5 worm cellular contexts compared by ENCODE assay signal in genomic region chrX:5815343-5815742, ce11.
TF ChIP-seq lines count a peak whose summit lies in the region.

No protein-coding gene starts in this region.

TF ChIP-seq in whole organism, L1 larva, 84 proteins besides CTCF, POLR2A, EP300 and RAD21:
- no peak for TF ChIP-seq nhr-85 (tag; lab: Kevin White, UChicago)
- TF ChIP-seq nhr-71 (tag; optimal IDR thresholded peaks at IDR 0.05; lab: Kevin White, UChicago), result peak; percentile 49
- peak; percentile 31 for TF ChIP-seq lin-14 (GFP tag; optimal IDR thresholded peaks at IDR 0.05; lab: Kevin White, UChicago)
- TF ChIP-seq sox-4 (tag; optimal IDR thresholded peaks at IDR 0.05; lab: Kevin White, UChicago), result no peak
- no peak for TF ChIP-seq isw-1 (GFP tag; IDR thresholded peaks at IDR 0.05; lab: Robert Waterston, UW)
- no peak for TF ChIP-seq lin-35 (GFP tag; optimal IDR thresholded peaks at IDR 0.05; lab: Kevin White, UChicago)
- TF ChIP-seq rnt-1 (tag; optimal IDR thresholded peaks at IDR 0.05; lab: Kevin White, UChicago), result peak; percentile 64
TF ChIP-seq in whole organism, L1 larva: peak in this region for 3.

TF ChIP-seq in whole organism, L2 larva, 48 proteins besides CTCF, POLR2A, EP300 and RAD21:
- TF ChIP-seq unc-55 (GFP tag; optimal IDR thresholded peaks at IDR 0.05; lab: Kevin White, UChicago) (no peak), F13H6.1 (tag; optimal IDR thresholded peaks at IDR 0.05; lab: Kevin White, UChicago) (peak; percentile 75), sma-9 (GFP tag; optimal IDR thresholded peaks at IDR 0.05; lab: Kevin White, UChicago) (peak; percentile 0), sma-9 (tag; optimal IDR thresholded peaks at IDR 0.05; lab: Kevin White, UChicago) (no peak), sem-4 (tag; optimal IDR thresholded peaks at IDR 0.05; lab: Kevin White, UChicago) (peak; percentile 46), lsy-2 (tag; optimal IDR thresholded peaks at IDR 0.05; lab: Kevin White, UChicago) (peak in 1 of 2 experiments; percentile 7), mab-5 (tag; optimal IDR thresholded peaks at IDR 0.05; lab: Kevin White, UChicago) (peak; percentile 87), ceh-16 (tag; optimal IDR thresholded peaks at IDR 0.05; lab: Kevin White, UChicago) (no peak)

TF ChIP-seq in whole organism, L3 larva, 47 proteins besides CTCF, POLR2A, EP300 and RAD21:
- TF ChIP-seq nhr-12 (tag; optimal IDR thresholded peaks at IDR 0.05; lab: Kevin White, UChicago), result no peak
- peak; percentile 20 for TF ChIP-seq nfya-1 (tag; optimal IDR thresholded peaks at IDR 0.05; lab: Kevin White, UChicago; ENCODE audit: insufficient read depth)
- TF ChIP-seq lin-39 (tag; optimal IDR thresholded peaks at IDR 0.05; lab: Kevin White, UChicago), result peak; percentile 34

TF ChIP-seq in whole organism, L4 larva, 104 proteins besides CTCF, POLR2A, EP300 and RAD21:
- no peak for TF ChIP-seq mes-2 (tag; optimal IDR thresholded peaks at IDR 0.05; lab: Kevin White, UChicago; ENCODE audit: poor library complexity, severe bottlenecking)
- TF ChIP-seq daf-16 (GFP tag; optimal IDR thresholded peaks at IDR 0.05; lab: Kevin White, UChicago), result peak in 1 of 2 experiments; percentile 88
- no peak for TF ChIP-seq daf-16 (tag; optimal IDR thresholded peaks at IDR 0.05; lab: Kevin White, UChicago)
- TF ChIP-seq unc-62 (GFP tag; optimal IDR thresholded peaks at IDR 0.05 in 1 of 2; lab: Kevin White, UChicago), result peak in 1 of 2 experiments; percentile 11
- TF ChIP-seq unc-62 (tag; optimal IDR thresholded peaks at IDR 0.05; lab: Kevin White, UChicago), result no peak
- TF ChIP-seq daf-19 (GFP tag; conservative IDR thresholded peaks at IDR 0.05; lab: Robert Waterston, UW), result 0 out of 2 replicates have a peak, but pooled peaks have one; percentile 27
- TF ChIP-seq daf-8 (GFP tag; IDR thresholded peaks at IDR 0.05; lab: Robert Waterston, UW), result no peak
- TF ChIP-seq hlh-11 (tag; optimal IDR thresholded peaks at IDR 0.05; lab: Kevin White, UChicago), result peak; percentile 44
- no peak for TF ChIP-seq lin-13 (GFP tag; optimal IDR thresholded peaks at IDR 0.05; lab: Kevin White, UChicago)
- no peak for TF ChIP-seq skn-1 (tag; optimal IDR thresholded peaks at IDR 0.05; lab: Kevin White, UChicago)
- no peak for TF ChIP-seq lin-29 (GFP tag; IDR thresholded peaks at IDR 0.05; lab: Robert Waterston, UW)
- TF ChIP-seq nhr-77 (tag; optimal IDR thresholded peaks at IDR 0.05; lab: Kevin White, UChicago), result no peak
- TF ChIP-seq fos-1 (tag; optimal IDR thresholded peaks at IDR 0.05; lab: Kevin White, UChicago), result no peak
- no peak for TF ChIP-seq F37D6.2 (tag; optimal IDR thresholded peaks at IDR 0.05; lab: Kevin White, UChicago)
- no peak for TF ChIP-seq mxl-2 (GFP tag; conservative IDR thresholded peaks at IDR 0.05; lab: Robert Waterston, UW)
- TF ChIP-seq ceh-20 (GFP tag; IDR thresholded peaks at IDR 0.05; lab: Robert Waterston, UW), result no peak

TF ChIP-seq in whole organism, mixed stage, embryonic, 35 proteins besides CTCF, POLR2A, EP300 and RAD21:
- TF ChIP-seq hlh-1 (tag; optimal IDR thresholded peaks at IDR 0.05; lab: Kevin White, UChicago) (peak; percentile 49), mls-2 (tag; optimal IDR thresholded peaks at IDR 0.05; lab: Kevin White, UChicago) (no peak)
